Worm (Caenorhabditis elegans): ENCODE measurements around the gene srlf-33.

srlf-33 gene

DNA sequence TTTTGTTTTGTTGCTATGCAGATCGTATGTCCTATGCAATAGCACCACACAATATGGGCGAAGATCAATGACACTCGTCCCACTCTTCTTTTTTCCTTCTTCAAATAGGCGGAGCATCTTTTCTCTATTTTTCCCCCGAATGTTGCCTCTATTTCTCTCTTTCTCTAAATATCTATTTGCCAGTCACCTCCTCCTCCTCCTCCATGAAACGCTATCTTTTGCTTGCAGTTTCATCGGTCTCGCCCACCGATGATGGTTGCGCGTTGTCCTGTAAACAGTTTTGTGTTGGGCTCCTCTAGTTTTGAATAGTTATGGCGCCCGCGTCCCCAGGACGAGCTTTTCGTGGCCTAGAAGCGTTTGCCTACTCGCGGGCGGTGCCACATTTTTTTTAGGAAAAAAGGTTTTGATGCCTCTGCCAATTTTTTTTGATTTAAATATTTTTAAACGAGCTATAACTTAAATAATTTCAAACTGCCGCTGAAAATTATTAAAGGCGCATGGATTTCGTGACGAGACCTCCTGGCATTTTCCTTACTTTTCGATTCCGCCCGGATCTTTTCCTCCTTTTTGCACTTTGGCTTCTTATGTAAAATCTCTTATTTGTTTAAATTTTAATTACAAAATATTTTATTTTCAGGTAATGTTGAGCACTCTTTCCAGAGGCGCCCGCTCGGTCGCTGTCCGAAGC is 27.5 kb upstream of the srlf-33 start, which contains the start of gene gdh-1:
TSS of gene gdh-1 (plus strand) at position 638 of the 688 bp plus-strand sequence.
- no peak for TF ChIP-seq hnd-1 (tag; optimal IDR thresholded peaks at IDR 0.05)

DNA sequence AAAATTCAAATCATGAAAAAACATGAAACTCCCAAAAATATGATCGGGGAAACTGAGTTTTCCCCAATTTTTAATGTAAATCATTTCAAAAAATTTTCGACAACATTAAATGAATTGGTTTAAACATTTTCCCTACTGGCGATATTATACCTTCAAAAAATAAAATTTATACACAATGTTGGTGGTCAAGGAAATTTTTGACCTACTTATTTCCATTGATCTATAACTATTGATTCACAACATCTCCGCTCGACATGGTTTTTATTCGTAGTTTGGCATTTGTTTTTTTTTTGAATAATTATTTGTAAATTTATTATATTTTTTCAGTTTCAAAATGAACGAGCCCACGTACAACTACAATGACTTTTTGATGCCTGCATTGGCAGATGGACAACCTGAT is 25.0 kb upstream of the srlf-33 start, which contains the start of gene tbx-36:
TSS of gene tbx-36 (plus strand) at position 301 of the 400 bp plus-strand sequence.
- TF ChIP-seq F13C5.2 (tag; optimal IDR thresholded peaks at IDR 0.05) (no peak), aly-1 (tag; optimal IDR thresholded peaks at IDR 0.05) (no peak), ceh-36 (tag; optimal IDR thresholded peaks at IDR 0.05) (no peak), ceh-13 (GFP tag; optimal IDR thresholded peaks at IDR 0.05) (no peak), hmg-4 (GFP tag; optimal IDR thresholded peaks at IDR 0.05) (no peak), tra-4 (tag; optimal IDR thresholded peaks at IDR 0.05) (no peak), pes-1 (GFP tag; IDR thresholded peaks at IDR 0.05) (no peak), hmbx-1 (tag; optimal IDR thresholded peaks at IDR 0.05) (no peak), tbx-11 (GFP tag; IDR thresholded peaks at IDR 0.05) (no peak), hnd-1 (tag; optimal IDR thresholded peaks at IDR 0.05) (no peak), ets-7 (tag; optimal IDR thresholded peaks at IDR 0.05) (no peak), B0310.2 (tag; optimal IDR thresholded peaks at IDR 0.05) (no peak), sea-1 (GFP tag; conservative IDR thresholded peaks at IDR 0.05) (no peak), tbx-37 (GFP tag; conservative IDR thresholded peaks at IDR 0.05) (no peak), flt-1 (GFP tag; IDR thresholded peaks at IDR 0.05) (no peak), scrt-1 (GFP tag; IDR thresholded peaks at IDR 0.05) (no peak), ama-1 (optimal IDR thresholded peaks at IDR 0.05) (no peak)

DNA sequence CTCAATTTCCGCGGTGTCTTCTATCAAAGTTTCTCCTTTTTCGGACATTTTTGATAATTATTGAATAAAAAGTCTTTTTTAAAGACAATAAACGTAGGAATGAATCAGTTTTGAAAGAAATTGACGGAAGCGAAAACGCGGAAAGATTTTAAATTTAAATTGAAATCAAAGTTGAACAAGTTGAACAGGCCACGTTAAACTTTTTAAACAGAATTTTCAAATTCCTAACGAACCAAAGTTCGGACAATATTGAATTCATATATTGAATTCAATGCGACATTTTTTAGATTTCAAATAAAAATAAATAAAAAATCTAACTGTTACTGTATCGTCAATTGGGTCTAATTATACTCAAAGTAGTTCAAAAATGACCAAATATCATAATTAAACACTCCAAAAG is 24.5 kb upstream of the srlf-33 start, which contains the start of gene hdl-1:
TSS of gene hdl-1 (minus strand) at position 101 of the 400 bp plus-strand sequence.
- TF ChIP-seq hnd-1 (tag; optimal IDR thresholded peaks at IDR 0.05) (no peak), F13C5.2 (tag; optimal IDR thresholded peaks at IDR 0.05) (no peak), flt-1 (GFP tag; IDR thresholded peaks at IDR 0.05) (no peak), hmbx-1 (tag; optimal IDR thresholded peaks at IDR 0.05) (no peak), pes-1 (GFP tag; IDR thresholded peaks at IDR 0.05) (no peak), tbx-37 (GFP tag; conservative IDR thresholded peaks at IDR 0.05) (no peak), sea-1 (GFP tag; conservative IDR thresholded peaks at IDR 0.05) (no peak), ama-1 (optimal IDR thresholded peaks at IDR 0.05) (no peak), tra-4 (tag; optimal IDR thresholded peaks at IDR 0.05) (no peak), scrt-1 (GFP tag; IDR thresholded peaks at IDR 0.05) (no peak), hmg-4 (GFP tag; optimal IDR thresholded peaks at IDR 0.05) (no peak), B0310.2 (tag; optimal IDR thresholded peaks at IDR 0.05) (no peak), ets-7 (tag; optimal IDR thresholded peaks at IDR 0.05) (no peak), ceh-13 (GFP tag; optimal IDR thresholded peaks at IDR 0.05) (no peak), aly-1 (tag; optimal IDR thresholded peaks at IDR 0.05) (no peak), tbx-11 (GFP tag; IDR thresholded peaks at IDR 0.05) (no peak), ceh-36 (tag; optimal IDR thresholded peaks at IDR 0.05) (no peak)

DNA sequence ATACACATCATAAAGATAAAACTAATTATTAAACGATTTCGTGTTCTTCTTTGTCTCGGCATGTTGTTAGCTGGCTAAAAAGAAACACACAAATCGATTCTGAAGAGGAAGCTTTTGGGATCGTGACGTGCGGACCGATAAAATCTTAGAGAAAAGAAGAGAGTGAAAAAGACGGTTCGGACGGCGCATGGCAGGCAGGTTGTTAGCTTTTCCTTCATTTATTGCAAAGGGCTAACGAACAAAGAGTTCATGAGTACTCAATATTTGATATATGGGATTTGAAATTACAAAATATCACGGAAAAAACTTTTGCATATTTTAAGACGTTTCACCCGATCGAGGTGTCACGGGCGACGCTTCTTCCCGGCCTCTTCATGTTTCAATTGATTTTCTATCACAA is 20.4 kb upstream of the srlf-33 start, which contains the start of gene ZK829.3:
TSS of gene ZK829.3 (minus strand) at position 101 of the 400 bp plus-strand sequence.
- TF ChIP-seq hmg-4 (GFP tag; optimal IDR thresholded peaks at IDR 0.05) (no peak), ets-7 (tag; optimal IDR thresholded peaks at IDR 0.05) (no peak), aly-1 (tag; optimal IDR thresholded peaks at IDR 0.05) (no peak), ceh-36 (tag; optimal IDR thresholded peaks at IDR 0.05) (no peak), tra-4 (tag; optimal IDR thresholded peaks at IDR 0.05) (no peak), hnd-1 (tag; optimal IDR thresholded peaks at IDR 0.05) (no peak), pes-1 (GFP tag; IDR thresholded peaks at IDR 0.05) (no peak), ama-1 (optimal IDR thresholded peaks at IDR 0.05) (no peak), scrt-1 (GFP tag; IDR thresholded peaks at IDR 0.05) (no peak), F13C5.2 (tag; optimal IDR thresholded peaks at IDR 0.05) (no peak), tbx-37 (GFP tag; conservative IDR thresholded peaks at IDR 0.05) (no peak), tbx-11 (GFP tag; IDR thresholded peaks at IDR 0.05) (no peak), B0310.2 (tag; optimal IDR thresholded peaks at IDR 0.05) (no peak), hmbx-1 (tag; optimal IDR thresholded peaks at IDR 0.05) (no peak), flt-1 (GFP tag; IDR thresholded peaks at IDR 0.05) (no peak), sea-1 (GFP tag; conservative IDR thresholded peaks at IDR 0.05) (no peak)

DNA sequence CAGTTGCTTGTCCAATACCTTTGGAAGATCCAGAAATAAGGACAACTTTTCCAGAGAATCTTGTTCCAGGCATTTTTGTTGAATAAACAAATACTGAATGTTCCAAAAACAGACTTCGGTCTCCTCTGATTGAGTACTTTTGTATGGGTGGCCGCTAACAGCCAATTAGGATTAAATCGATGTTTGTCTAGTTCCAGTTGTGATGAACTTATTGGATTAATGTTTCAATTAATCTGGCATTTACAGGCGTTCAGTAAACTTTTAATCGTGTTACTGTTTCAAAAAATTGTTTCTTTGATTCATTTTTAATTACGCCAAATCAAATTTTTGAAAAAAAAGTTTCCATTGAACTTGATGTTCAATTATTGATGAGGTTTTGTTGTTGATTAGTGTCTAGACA is 17.1 kb upstream of the srlf-33 start, which contains the start of gene ZK829.1:
TSS of gene ZK829.1 (minus strand) at position 101 of the 400 bp plus-strand sequence.
- TF ChIP-seq hmbx-1 (tag; optimal IDR thresholded peaks at IDR 0.05) (no peak), tbx-11 (GFP tag; IDR thresholded peaks at IDR 0.05) (no peak), ceh-36 (tag; optimal IDR thresholded peaks at IDR 0.05) (no peak), F13C5.2 (tag; optimal IDR thresholded peaks at IDR 0.05) (no peak), ceh-13 (GFP tag; optimal IDR thresholded peaks at IDR 0.05) (no peak)

DNA sequence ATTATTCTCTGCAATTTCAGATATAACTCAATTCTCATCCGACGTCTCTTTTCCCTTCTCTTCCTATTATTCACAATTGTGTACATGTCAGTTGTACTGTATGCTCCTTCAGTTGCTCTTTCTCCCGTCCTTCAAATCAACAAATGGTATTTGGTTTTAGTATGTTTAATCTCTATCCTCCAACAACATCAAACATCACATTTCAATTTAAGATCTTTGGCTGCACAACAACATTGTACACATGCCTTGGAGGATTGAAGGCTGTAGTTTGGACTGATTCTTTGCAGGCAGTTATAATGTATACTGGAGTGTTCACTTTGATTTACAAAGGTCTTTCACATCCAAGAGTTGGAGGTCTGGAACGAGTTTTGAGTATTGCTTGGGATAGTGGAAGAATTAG is 13.3 kb upstream of the srlf-33 start:
- TF ChIP-seq hmg-4 (GFP tag; optimal IDR thresholded peaks at IDR 0.05), result no peak
- no peak for TF ChIP-seq ceh-13 (GFP tag; optimal IDR thresholded peaks at IDR 0.05)
- no peak for TF ChIP-seq F13C5.2 (tag; optimal IDR thresholded peaks at IDR 0.05)
- TF ChIP-seq hnd-1 (tag; optimal IDR thresholded peaks at IDR 0.05), result no peak
- TF ChIP-seq tbx-11 (GFP tag; IDR thresholded peaks at IDR 0.05), result no peak
- no peak for TF ChIP-seq tbx-37 (GFP tag; conservative IDR thresholded peaks at IDR 0.05)
- no peak for TF ChIP-seq B0310.2 (tag; optimal IDR thresholded peaks at IDR 0.05)
- no peak for TF ChIP-seq aly-1 (tag; optimal IDR thresholded peaks at IDR 0.05)
- no peak for TF ChIP-seq sea-1 (GFP tag; conservative IDR thresholded peaks at IDR 0.05)
- TF ChIP-seq flt-1 (GFP tag; IDR thresholded peaks at IDR 0.05), result no peak
- TF ChIP-seq ceh-36 (tag; optimal IDR thresholded peaks at IDR 0.05), result no peak
- no peak for TF ChIP-seq pes-1 (GFP tag; IDR thresholded peaks at IDR 0.05)

DNA sequence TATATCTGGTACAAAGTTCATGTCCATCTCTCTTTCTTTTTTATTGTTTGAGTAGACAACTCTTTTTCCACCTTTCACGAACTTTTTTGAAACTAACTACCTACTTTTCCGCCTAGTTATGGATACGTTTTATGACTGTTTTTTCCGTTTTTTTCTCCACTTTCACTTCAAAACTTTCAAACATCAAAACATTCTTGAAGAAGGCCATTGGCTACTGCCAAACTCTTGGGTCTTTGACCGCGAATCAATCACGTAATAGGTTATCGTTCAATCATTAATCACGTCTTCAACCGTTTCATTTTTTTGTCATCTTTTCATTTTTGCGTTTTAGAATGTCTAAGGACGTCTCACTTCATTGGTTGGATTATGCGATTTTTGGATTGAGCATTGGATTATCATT is 11.8 kb upstream of the srlf-33 start, which contains the start of gene slc-5A12:
TSS of gene slc-5A12 (plus strand) at position 333 of the 400 bp plus-strand sequence.
- TF ChIP-seq F13C5.2 (tag; optimal IDR thresholded peaks at IDR 0.05) (no peak), tra-4 (tag; optimal IDR thresholded peaks at IDR 0.05) (no peak)

All from whole organism, early embryonic.